Worm (Caenorhabditis elegans): Measurements from ENCODE around the gene C50H11.8.

ce11 chrV:3058996-3059395 is 4.6 kb downstream of the C50H11.8 start, which contains the start of gene str-244:
- no peak for TF ChIP-seq flt-1 (GFP tag; IDR thresholded peaks at IDR 0.05)
- TF ChIP-seq T22C8.4 (GFP tag; IDR thresholded peaks at IDR 0.05), result no peak
- TF ChIP-seq klf-2 (GFP tag; conservative IDR thresholded peaks at IDR 0.05), result no peak
- TF ChIP-seq ref-1 (GFP tag; conservative IDR thresholded peaks at IDR 0.05), result no peak
- no peak for TF ChIP-seq med-1 (GFP tag; optimal IDR thresholded peaks at IDR 0.05; ENCODE audit: insufficient read depth)
